Fruit fly (Drosophila melanogaster) whole organism, wandering third instar larva: ENCODE results near the gene Sgt.

Experiments used
- Abd-B ChIP-seq: fragments of >200 bp; optimal IDR thresholded peaks from 2 replicates; lab custom pipeline; 2017; ENCODE audit warnings: missing biosample characterization, missing genetic modification characterization
- CG32264 ChIP-seq: fragments of 200-800 bp; sonication (Bioruptor generic); optimal IDR thresholded peaks from 2 replicates; lab custom pipeline; 2016; ENCODE audit warnings: missing biosample characterization, missing genetic modification characterization
- CG9705 ChIP-seq: fragments of 200-800 bp; sonication (Bioruptor generic); optimal IDR thresholded peaks from 2 replicates; lab custom pipeline; 2018; ENCODE audit warnings: missing biosample characterization, mild to moderate bottlenecking, missing genetic modification characterization
- CrebA ChIP-seq: fragments of 200-800 bp; sonication (Bioruptor generic); optimal IDR thresholded peaks from 2 replicates; lab custom pipeline; 2016; ENCODE audit warnings: missing biosample characterization, mild to moderate bottlenecking, missing genetic modification characterization, borderline replicate concordance
- Dfd ChIP-seq: fragments of >200 bp; optimal IDR thresholded peaks from 2 replicates; lab custom pipeline; 2017; ENCODE audit warnings: missing biosample characterization, missing genetic modification characterization
- Dif ChIP-seq: fragments of 200-275, 200-300 bp; sonication (Bioruptor generic); optimal IDR thresholded peaks from 2 replicates; lab custom pipeline; 2018; ENCODE audit warnings: missing biosample characterization, missing genetic modification characterization; ENCODE audit not compliant: partially characterized antibody
- GATAd ChIP-seq: sonication (Bioruptor generic); optimal IDR thresholded peaks from 2 replicates; lab custom pipeline; 2016; ENCODE audit warnings: missing biosample characterization, missing genetic modification characterization
- HLH106 ChIP-seq: fragments of 200-800 bp; optimal IDR thresholded peaks from 3 replicates; lab custom pipeline; 2019; ENCODE audit warnings: missing biosample characterization, mild to moderate bottlenecking, missing genetic modification characterization, moderate library complexity
- Hnf4 ChIP-seq: fragments of 200-800 bp; sonication (Bioruptor generic); optimal IDR thresholded peaks from 2 replicates; lab custom pipeline; 2016; ENCODE audit warnings: missing biosample characterization, mild to moderate bottlenecking, missing genetic modification characterization
- Hr78 ChIP-seq: fragments of >200 bp; optimal IDR thresholded peaks from 2 replicates; lab custom pipeline; 2017; ENCODE audit warnings: missing biosample characterization, missing genetic modification characterization
- Hr83 ChIP-seq: fragments of 200-300 bp; sonication (Bioruptor generic); optimal IDR thresholded peaks from 2 replicates; lab custom pipeline; 2016; ENCODE audit warnings: missing biosample characterization, mild to moderate bottlenecking, missing genetic modification characterization, moderate library complexity; ENCODE audit not compliant: poor library complexity, severe bottlenecking
- Jra ChIP-seq: sonication (Bioruptor generic); optimal IDR thresholded peaks from 2 replicates; lab custom pipeline; 2016; ENCODE audit warnings: missing biosample characterization, missing genetic modification characterization
- Mio ChIP-seq: sonication (Bioruptor generic); optimal IDR thresholded peaks from 2 replicates; lab custom pipeline; 2016; ENCODE audit warnings: missing biosample characterization, missing genetic modification characterization
- Myc ChIP-seq: fragments of >200 bp; optimal IDR thresholded peaks from 2 replicates; lab custom pipeline; 2017
- N ChIP-seq: fragments of >200 bp; optimal IDR thresholded peaks from 2 replicates; lab custom pipeline; 2018; ENCODE audit warnings: missing biosample characterization, missing external identifiers, missing genetic modification characterization
- OdsH ChIP-seq: fragments of 200-800 bp; sonication (Bioruptor generic); optimal IDR thresholded peaks from 2 replicates; lab custom pipeline; 2016; ENCODE audit warnings: missing biosample characterization, mild to moderate bottlenecking, missing genetic modification characterization
- Rel ChIP-seq, 2 experiments: fragments of 200-800 bp; sonication (Bioruptor generic) in 1 of 2; optimal IDR thresholded peaks; 2 replicates in 1 of 2; 3 replicates in 1 of 2; lab custom pipeline; 2016 to 2019; ENCODE audit warnings: mild to moderate bottlenecking in 2 of 2, missing biosample characterization in 2 of 2, missing genetic modification characterization in 2 of 2, moderate library complexity in 1 of 2
- Sp1 ChIP-seq: fragments of 200-800 bp; sonication (Bioruptor generic); optimal IDR thresholded peaks from 3 replicates; lab custom pipeline; 2019; ENCODE audit warnings: missing biosample characterization, mild to moderate bottlenecking, missing genetic modification characterization, moderate library complexity
- Vsx2 ChIP-seq: fragments of 200-300, 225-300 bp; sonication (Bioruptor generic); optimal IDR thresholded peaks from 2 replicates; lab custom pipeline; 2018; ENCODE audit warnings: missing biosample characterization, missing genetic modification characterization; ENCODE audit not compliant: partially characterized antibody
- br ChIP-seq: fragments of 200-800 bp; sonication (Bioruptor generic); optimal IDR thresholded peaks from 2 replicates; lab custom pipeline; 2016; ENCODE audit warnings: missing biosample characterization, missing genetic modification characterization
- brk ChIP-seq: fragments of 200-800 bp; sonication (Bioruptor generic); optimal IDR thresholded peaks from 2 replicates; lab custom pipeline; 2016; ENCODE audit warnings: missing biosample characterization, mild to moderate bottlenecking, missing genetic modification characterization
- dl ChIP-seq, 2 experiments: fragments of 175-275, 200-275 bp in 1 of 2; fragments of 200-275 bp in 1 of 2; sonication (Bioruptor generic); optimal IDR thresholded peaks; lab custom pipeline; 2018; ENCODE audit warnings: mild to moderate bottlenecking in 2 of 2, missing biosample characterization in 2 of 2, missing genetic modification characterization in 2 of 2, moderate library complexity in 2 of 2; ENCODE audit not compliant: partially characterized antibody in 2 of 2, insufficient read depth in 1 of 2
- dmrt93B ChIP-seq: fragments of 200-800 bp; sonication (Bioruptor generic); optimal IDR thresholded peaks from 2 replicates; lab custom pipeline; 2018; ENCODE audit warnings: missing biosample characterization, mild to moderate bottlenecking, missing genetic modification characterization
- dsf ChIP-seq: sonication (Bioruptor generic); optimal IDR thresholded peaks from 2 replicates; lab custom pipeline; 2016; ENCODE audit warnings: missing biosample characterization, missing genetic modification characterization, borderline replicate concordance
- ey ChIP-seq: fragments of 200-800 bp; sonication (Bioruptor generic); optimal IDR thresholded peaks from 2 replicates; lab custom pipeline; 2016; ENCODE audit warnings: missing biosample characterization, missing genetic modification characterization
- foxo ChIP-seq, 2 experiments: fragments of 200-800 bp; sonication (Bioruptor generic); optimal IDR thresholded peaks; 2 replicates in 1 of 2; 3 replicates in 1 of 2; lab custom pipeline; 2016 to 2017; ENCODE audit warnings: missing biosample characterization in 2 of 2, missing genetic modification characterization in 2 of 2
- fru ChIP-seq: fragments of 200-800 bp; sonication (Bioruptor generic); optimal IDR thresholded peaks from 3 replicates; lab custom pipeline; 2016; ENCODE audit warnings: missing biosample characterization, mild to moderate bottlenecking, missing genetic modification characterization
- h ChIP-seq: fragments of 200-800 bp; sonication (Bioruptor generic); optimal IDR thresholded peaks from 3 replicates; lab custom pipeline; 2016; ENCODE audit warnings: missing biosample characterization, mild to moderate bottlenecking, missing genetic modification characterization
- jim ChIP-seq: fragments of 175-275, 200-325 bp; sonication (Bioruptor generic); optimal IDR thresholded peaks from 2 replicates; lab custom pipeline; 2016; ENCODE audit warnings: missing biosample characterization, mild to moderate bottlenecking, missing genetic modification characterization
- lola ChIP-seq: fragments of >200 bp; optimal IDR thresholded peaks from 2 replicates; lab custom pipeline; 2017; ENCODE audit warnings: missing biosample characterization, missing genetic modification characterization
- pan ChIP-seq: fragments of >200 bp; optimal IDR thresholded peaks from 2 replicates; lab custom pipeline; 2017
- psq ChIP-seq: fragments of 200-800 bp; sonication (Bioruptor generic); optimal IDR thresholded peaks from 3 replicates; lab custom pipeline; 2017; ENCODE audit warnings: missing biosample characterization, mild to moderate bottlenecking, missing genetic modification characterization, moderate library complexity
- rgr ChIP-seq: fragments of 200-800 bp; sonication (Bioruptor generic); optimal IDR thresholded peaks from 3 replicates; lab custom pipeline; 2016; ENCODE audit warnings: missing biosample characterization, mild to moderate bottlenecking, missing genetic modification characterization
- sage ChIP-seq: fragments of 200-800 bp; sonication (Bioruptor generic); optimal IDR thresholded peaks from 2 replicates; lab custom pipeline; 2016; ENCODE audit warnings: missing biosample characterization, mild to moderate bottlenecking, missing genetic modification characterization
- sv ChIP-seq: fragments of 200-800 bp; sonication (Bioruptor generic); optimal IDR thresholded peaks from 3 replicates; lab custom pipeline; 2016; ENCODE audit warnings: missing biosample characterization, missing genetic modification characterization
- tai ChIP-seq: sonication (Bioruptor generic); optimal IDR thresholded peaks from 2 replicates; lab custom pipeline; 2016; ENCODE audit warnings: missing biosample characterization, missing genetic modification characterization
- usp ChIP-seq: fragments of >200 bp; optimal IDR thresholded peaks from 2 replicates; lab custom pipeline; 2017; ENCODE audit warnings: missing biosample characterization, missing genetic modification characterization
- woc ChIP-seq: sonication (Bioruptor generic); optimal IDR thresholded peaks from 2 replicates; lab custom pipeline; 2016; ENCODE audit warnings: missing biosample characterization, mild to moderate bottlenecking, missing genetic modification characterization

Sgt gene

dm6 chr2L:17427929-17428456 is 43.4 kb upstream of the Sgt start (continued):
- no peak for TF ChIP-seq CG32264 (GFP tag; lab: Kevin White, UChicago)
- TF ChIP-seq OdsH (GFP tag; lab: Kevin White, UChicago) = no peak
- peak; percentile 8 for TF ChIP-seq brk (GFP tag; lab: Kevin White, UChicago)
- TF ChIP-seq usp (GFP tag; lab: Kevin White, UChicago) = no peak
- TF ChIP-seq fru (GFP tag; lab: Kevin White, UChicago) = peak; percentile 8
- no peak for TF ChIP-seq sage (GFP tag; lab: Kevin White, UChicago)
- TF ChIP-seq br (GFP tag; lab: Kevin White, UChicago) = peak; percentile 41
- no peak for TF ChIP-seq tai (GFP tag; lab: Kevin White, UChicago)

DNA sequence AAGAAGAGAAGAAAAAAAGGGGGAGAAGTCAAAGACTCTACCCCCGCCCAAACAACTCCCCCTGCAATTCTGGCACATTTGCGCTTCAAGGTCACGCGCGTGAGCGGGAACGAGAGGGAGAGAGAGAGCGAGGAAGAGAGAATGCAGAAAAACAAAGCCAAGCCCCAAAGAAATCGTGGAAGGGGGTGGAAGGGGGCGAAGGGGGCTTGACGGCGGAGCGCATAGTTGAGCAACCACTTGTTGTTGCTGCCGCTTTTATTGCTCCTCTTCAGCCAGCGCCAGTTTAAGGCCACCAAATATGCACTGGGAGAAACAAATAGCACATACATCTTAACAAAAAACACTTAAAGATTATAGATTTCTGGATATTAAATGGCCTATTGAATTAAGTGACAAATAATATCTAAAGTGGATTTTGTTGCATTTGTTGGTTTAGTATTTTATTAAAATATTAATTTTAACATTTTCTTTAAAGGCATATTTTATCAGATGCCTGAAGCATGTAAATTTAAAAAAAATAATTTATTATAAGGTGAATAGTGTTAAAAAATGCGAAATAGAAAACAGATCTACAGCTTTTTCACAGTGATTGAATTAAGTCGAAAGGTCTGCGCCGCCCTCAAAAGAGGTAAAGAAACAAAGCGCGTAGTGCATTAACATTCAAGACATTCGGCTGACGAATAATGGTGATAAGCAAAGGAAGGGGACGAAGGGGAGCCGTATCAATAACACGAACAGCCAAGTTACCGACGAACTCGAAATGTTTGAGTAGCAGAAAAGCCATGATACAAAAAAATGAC is 41.4 kb upstream of the Sgt start:
- peak; percentile 12 for TF ChIP-seq Vsx2 (GFP tag; lab: Kevin White, UChicago)
- no peak for TF ChIP-seq Myc (lab: Kevin White, UChicago)
- peak; percentile 83 for TF ChIP-seq Hnf4 (GFP tag; lab: Kevin White, UChicago)
- no peak for TF ChIP-seq pan (lab: Kevin White, UChicago)
- peak; percentile 85 for TF ChIP-seq br (GFP tag; lab: Kevin White, UChicago)
- TF ChIP-seq sv (GFP tag; lab: Kevin White, UChicago) = peak; percentile 10
- peak; percentile 12 for TF ChIP-seq sage (GFP tag; lab: Kevin White, UChicago)
- TF ChIP-seq Rel (GFP tag; optimal IDR thresholded peaks at IDR 0.05; lab: Kevin White, UChicago) = no peak
- peak; percentile 65 for TF ChIP-seq Rel (tag; optimal IDR thresholded peaks at IDR 0.05; lab: Kevin White, UChicago)
- TF ChIP-seq dl (GFP tag; optimal IDR thresholded peaks at IDR 0.05; lab: Kevin White, UChicago; ENCODE audit: insufficient read depth in 1 of 2, partially characterized antibody in 2 of 2) = peak; percentile 80 to 93
- TF ChIP-seq brk (GFP tag; lab: Kevin White, UChicago) = peak; percentile 93
- TF ChIP-seq Jra (GFP tag; lab: Kevin White, UChicago) = peak; percentile 84
- no peak for TF ChIP-seq Dfd (GFP tag; lab: Kevin White, UChicago)
- no peak for TF ChIP-seq N
- peak; percentile 97 for TF ChIP-seq psq (GFP tag; lab: Kevin White, UChicago)
- peak in 1 of 2 experiments; percentile 96 for TF ChIP-seq foxo (GFP tag; optimal IDR thresholded peaks at IDR 0.05; lab: Kevin White, UChicago)
- peak; percentile 65 for TF ChIP-seq dsf (GFP tag; lab: Kevin White, UChicago)
- TF ChIP-seq GATAd = no peak
- no peak for TF ChIP-seq usp (GFP tag; lab: Kevin White, UChicago)
- no peak for TF ChIP-seq Hr78 (GFP tag; lab: Kevin White, UChicago)
- TF ChIP-seq Dif (GFP tag; lab: Kevin White, UChicago) = peak; percentile 98
- peak; percentile 54 for TF ChIP-seq h (GFP tag; lab: Kevin White, UChicago)
- peak; percentile 86 for TF ChIP-seq OdsH (GFP tag; lab: Kevin White, UChicago)
- TF ChIP-seq CG32264 (GFP tag; lab: Kevin White, UChicago) = no peak
- TF ChIP-seq Mio (GFP tag; lab: Kevin White, UChicago) = no peak
- TF ChIP-seq Abd-B = no peak
- TF ChIP-seq HLH106 = peak; percentile 97
- peak; percentile 56 for TF ChIP-seq tai (GFP tag; lab: Kevin White, UChicago)
- peak; percentile 98 for TF ChIP-seq Sp1
- peak; percentile 48 for TF ChIP-seq woc (GFP tag; lab: Kevin White, UChicago)
- peak; percentile 95 for TF ChIP-seq dmrt93B (GFP tag; lab: Kevin White, UChicago)
- no peak for TF ChIP-seq CrebA
- no peak for TF ChIP-seq jim (GFP tag; lab: Kevin White, UChicago)
- TF ChIP-seq Hr83 (GFP tag; lab: Kevin White, UChicago) = peak; percentile 33
- peak; percentile 91 for TF ChIP-seq rgr (GFP tag; lab: Kevin White, UChicago)
- TF ChIP-seq CG9705 (GFP tag; lab: Kevin White, UChicago) = peak; percentile 75
- no peak for TF ChIP-seq lola
- TF ChIP-seq ey (GFP tag; lab: Kevin White, UChicago) = peak; percentile 81
- peak; percentile 92 for TF ChIP-seq fru (GFP tag; lab: Kevin White, UChicago)
